Worm (Caenorhabditis elegans) whole organism, L4 larva: Measurements from ENCODE around the gene fbxa-100.

Source experiments
- F10B5.3 ChIP-seq: sonication (generic microtip); optimal IDR thresholded peaks from 2 replicates; lab custom pipeline; 2016; ENCODE audit warnings: mild to moderate bottlenecking, missing genetic modification characterization, missing compliant biosample characterization
- F37D6.2 ChIP-seq: sonication (generic microtip); optimal IDR thresholded peaks from 2 replicates; lab custom pipeline; 2016; ENCODE audit warnings: mild to moderate bottlenecking, missing genetic modification characterization, missing compliant biosample characterization
- F44E2.7 ChIP-seq: fragments of 200-800 bp; sonication (Bioruptor generic); IDR thresholded peaks from 2 replicates; pipeline ENCODE4 v2.1.2; 2022; ENCODE audit warnings: missing genetic modification characterization, missing compliant biosample characterization
- R02D3.7 ChIP-seq: fragments of 150-350 bp; sonication (generic microtip); optimal IDR thresholded peaks from 3 replicates; lab custom pipeline; 2014; ENCODE audit warnings: missing biosample characterization, missing genetic modification characterization
- ZK546.5 ChIP-seq, 2 experiments: sonication (generic microtip); optimal IDR thresholded peaks; 2 replicates each; lab custom pipeline; 2017; ENCODE audit warnings: missing biosample characterization in 2 of 2, missing genetic modification characterization in 2 of 2
- aha-1 ChIP-seq: fragments of 150-350 bp; peaks from one replicate; lab custom pipeline; 2014; ENCODE audit warnings: missing biosample characterization, missing genetic modification characterization
- attf-4 ChIP-seq: sonication (generic microtip); optimal IDR thresholded peaks from 3 replicates; lab custom pipeline; 2017; ENCODE audit warnings: missing biosample characterization, missing genetic modification characterization
- ceh-44 ChIP-seq: fragments of 200-800 bp; sonication (Bioruptor generic); IDR thresholded peaks from 2 replicates; pipeline ENCODE4 v1.3.6; 2022; ENCODE audit warnings: missing genetic modification reagents, missing genetic modification characterization, missing compliant biosample characterization
- ceh-62 ChIP-seq: sonication (generic microtip); optimal IDR thresholded peaks from 2 replicates; lab custom pipeline; 2017; ENCODE audit warnings: missing biosample characterization, missing genetic modification characterization
- ceh-82 ChIP-seq: sonication (generic microtip); optimal IDR thresholded peaks from 2 replicates; lab custom pipeline; 2017; ENCODE audit warnings: missing biosample characterization, missing genetic modification characterization
- dmd-6 ChIP-seq: fragments of 200-800 bp; sonication (Bioruptor generic); IDR thresholded peaks from 2 replicates; pipeline ENCODE4 v1.3.6; 2022; ENCODE audit warnings: missing genetic modification reagents, missing genetic modification characterization, missing compliant biosample characterization
- dpl-1 ChIP-seq: fragments of 150-350 bp; optimal IDR thresholded peaks from 2 replicates; lab custom pipeline; 2014; ENCODE audit warnings: missing biosample characterization, missing genetic modification reagents, missing genetic modification characterization
- duxl-1 ChIP-seq: sonication (generic microtip); optimal IDR thresholded peaks from 2 replicates; lab custom pipeline; 2016; ENCODE audit warnings: mild to moderate bottlenecking, missing genetic modification characterization, moderate library complexity, missing compliant biosample characterization; ENCODE audit not compliant: poor library complexity
- egl-27 ChIP-seq: sonication (generic microtip); optimal IDR thresholded peaks from 3 replicates; lab custom pipeline; 2017; ENCODE audit warnings: missing biosample characterization, missing genetic modification reagents, missing genetic modification characterization
- hif-1 ChIP-seq, 2 experiments: sonication (generic microtip); optimal IDR thresholded peaks; 2 replicates each; lab custom pipeline; 2016 to 2017; ENCODE audit warnings: missing compliant biosample characterization in 2 of 2, missing genetic modification characterization in 2 of 2, missing genetic modification reagents in 2 of 2, missing genotype in 2 of 2, mild to moderate bottlenecking in 1 of 2
- jun-1 ChIP-seq: fragments of 150-350 bp; optimal IDR thresholded peaks from 2 replicates; lab custom pipeline; 2014; ENCODE audit warnings: missing biosample characterization, missing genetic modification reagents, missing genetic modification characterization
- lin-15B ChIP-seq: fragments of 150-350 bp; sonication (generic microtip); optimal IDR thresholded peaks from 3 replicates; lab custom pipeline; 2014; ENCODE audit warnings: missing biosample characterization, missing genetic modification characterization
- lin-38 ChIP-seq: fragments of 200-800 bp; sonication (Bioruptor generic); IDR thresholded peaks from 2 replicates; pipeline ENCODE4 v1.3.6; 2022; ENCODE audit warnings: missing genetic modification reagents, missing genetic modification characterization, missing compliant biosample characterization
- madf-5 ChIP-seq, 2 experiments: fragments of 200-800 bp; sonication (Bioruptor generic); IDR thresholded peaks; 2 replicates each; pipeline ENCODE4 v1.3.6; 2022; ENCODE audit warnings: missing compliant biosample characterization in 2 of 2, missing genetic modification characterization in 2 of 2
- mdl-1 ChIP-seq, 2 experiments: fragments of 150-350 bp in 1 of 2; sonication (generic microtip) in 1 of 2; optimal IDR thresholded peaks; 2 replicates each; lab custom pipeline; 2014 to 2017; ENCODE audit warnings: missing biosample characterization in 2 of 2, missing genetic modification characterization in 2 of 2
- mxl-3 ChIP-seq: fragments of 200-800 bp; sonication (Bioruptor generic); optimal IDR thresholded peaks from 2 replicates; lab custom pipeline; 2018; ENCODE audit warnings: mild to moderate bottlenecking, missing genetic modification characterization, missing compliant biosample characterization
- nhr-237 ChIP-seq: sonication (generic microtip); optimal IDR thresholded peaks from 2 replicates; lab custom pipeline; 2017; ENCODE audit warnings: missing biosample characterization, missing genetic modification characterization
- nhr-6 ChIP-seq: fragments of 150-350 bp; optimal IDR thresholded peaks from 2 replicates; lab custom pipeline; 2014; ENCODE audit warnings: missing biosample characterization, missing genetic modification characterization
- nhr-76 ChIP-seq: fragments of 150-350 bp; optimal IDR thresholded peaks from 2 replicates; lab custom pipeline; 2014; ENCODE audit warnings: missing biosample characterization, missing genetic modification characterization
- rbr-2 ChIP-seq: sonication (generic microtip); optimal IDR thresholded peaks from 2 replicates; lab custom pipeline; 2016; ENCODE audit warnings: missing genotype, missing genetic modification characterization, missing compliant biosample characterization
- sdz-12 ChIP-seq: fragments of 200-800 bp; sonication (Bioruptor generic); optimal IDR thresholded peaks from 2 replicates; lab custom pipeline; 2018; ENCODE audit warnings: mild to moderate bottlenecking, missing genetic modification characterization, missing compliant biosample characterization
- snpc-1.2 ChIP-seq: fragments of 200-800 bp; sonication (Bioruptor generic); IDR thresholded peaks from 2 replicates; pipeline ENCODE4 v1.3.6; 2022; ENCODE audit warnings: missing genetic modification reagents, missing genetic modification characterization, missing compliant biosample characterization
- unc-62 ChIP-seq, 3 experiments: fragments of 150-350 bp in 1 of 3; sonication (generic microtip); optimal IDR thresholded peaks in 2 of 3; peaks in 1 of 3; 1 replicate in 1 of 3; 2 replicates in 2 of 3; lab custom pipeline; 2014 to 2017; ENCODE audit warnings: missing biosample characterization in 3 of 3, missing genetic modification characterization in 3 of 3, missing genetic modification reagents in 3 of 3, missing genotype in 1 of 3
- zip-11 ChIP-seq: fragments of 200-800 bp; sonication (Bioruptor generic); IDR thresholded peaks from 2 replicates; pipeline ENCODE4 v1.3.6; 2022; ENCODE audit warnings: missing genetic modification characterization, missing compliant biosample characterization

fbxa-100 gene

ce11 chrV:16020042-16020441, 41.9 kb downstream of the fbxa-100 start, which contains the start of gene srx-44:
TSS of gene srx-44 (plus strand) at chrV:16020342.
- TF ChIP-seq ZK546.5 (tag; optimal IDR thresholded peaks at IDR 0.05; lab: Kevin White, UChicago), result no peak
- TF ChIP-seq dmd-6 (GFP tag; lab: Robert Waterston, UW), result no peak
- no peak for TF ChIP-seq R02D3.7 (tag; lab: Kevin White, UChicago)
- TF ChIP-seq aha-1 (tag; lab: Kevin White, UChicago), result peak; percentile 38

ce11 chrV:16017671-16018070, 44.2 kb downstream of the fbxa-100 start, which contains the start of gene srx-43:
TSS of gene srx-43 (plus strand) at chrV:16017971.
- no peak for TF ChIP-seq lin-15B (tag; lab: Kevin White, UChicago)
- TF ChIP-seq unc-62 (GFP tag; optimal IDR thresholded peaks at IDR 0.05 in 1 of 2; lab: Kevin White, UChicago), result peak in 1 of 2 experiments; percentile 74
- TF ChIP-seq unc-62 (tag; optimal IDR thresholded peaks at IDR 0.05; lab: Kevin White, UChicago), result no peak
- TF ChIP-seq, all 104 proteins: peak for 1

- TF ChIP-seq madf-5 (GFP tag; IDR thresholded peaks at IDR 0.05; lab: Robert Waterston, UW) (no peak), dpl-1 (no peak), nhr-76 (tag; lab: Kevin White, UChicago) (no peak), egl-27 (tag; lab: Kevin White, UChicago) (no peak), aha-1 (tag; lab: Kevin White, UChicago) (peak; percentile 54), rbr-2 (no peak)
Measured at ce11 chrV:16016977-16017376, 44.9 kb downstream of the fbxa-100 start.

ce11 chrV:16015652-16016051, 46.2 kb downstream of the fbxa-100 start, which contains the start of gene str-232:
TSS of gene str-232 (minus strand) at chrV:16015752.
- TF ChIP-seq F37D6.2 (tag; lab: Kevin White, UChicago), result no peak
- no peak for TF ChIP-seq ceh-44 (GFP tag; lab: Robert Waterston, UW)
- no peak for TF ChIP-seq duxl-1 (tag; lab: Kevin White, UChicago)
- TF ChIP-seq snpc-1.2, result no peak
- TF ChIP-seq unc-62 (GFP tag; optimal IDR thresholded peaks at IDR 0.05 in 1 of 2; lab: Kevin White, UChicago), result no peak
- TF ChIP-seq unc-62 (tag; optimal IDR thresholded peaks at IDR 0.05; lab: Kevin White, UChicago), result no peak
- no peak for TF ChIP-seq mdl-1 (tag; optimal IDR thresholded peaks at IDR 0.05; lab: Kevin White, UChicago)
- no peak for TF ChIP-seq sdz-12
- TF ChIP-seq attf-4 (tag; lab: Kevin White, UChicago), result no peak
- TF ChIP-seq rbr-2, result no peak
- no peak for TF ChIP-seq jun-1 (tag; lab: Kevin White, UChicago)
- TF ChIP-seq F10B5.3 (tag; lab: Kevin White, UChicago), result no peak
- no peak for TF ChIP-seq ceh-62
- no peak for TF ChIP-seq nhr-6 (tag; lab: Kevin White, UChicago)
- TF ChIP-seq hif-1 (tag; optimal IDR thresholded peaks at IDR 0.05; lab: Kevin White, UChicago), result no peak
- TF ChIP-seq zip-11 (GFP tag; lab: Robert Waterston, UW), result no peak
- TF ChIP-seq lin-38 (GFP tag; lab: Robert Waterston, UW), result no peak
- no peak for TF ChIP-seq F44E2.7 (GFP tag; lab: Robert Waterston, UW)
- no peak for TF ChIP-seq nhr-237 (tag; lab: Kevin White, UChicago)
- TF ChIP-seq mxl-3, result no peak
- no peak for TF ChIP-seq ceh-82 (tag; lab: Kevin White, UChicago)
